Worm (Caenorhabditis elegans): ENCODE data around the gene F54F12.2.

Gene F54F12.2

ce11 chrIII:13015754-13016317 is 24.0 kb upstream of the F54F12.2 start (continued):
- TF ChIP-seq daf-19 (GFP tag; conservative IDR thresholded peaks at IDR 0.05) (no peak), F37D6.2 (tag; optimal IDR thresholded peaks at IDR 0.05) (peak; percentile 1), Y75B8A.6 (GFP tag; IDR thresholded peaks at IDR 0.05) (no peak; the same call in 1 of the 2 replicates), ztf-11 (tag; optimal IDR thresholded peaks at IDR 0.05) (no peak), mxl-3 (GFP tag; optimal IDR thresholded peaks at IDR 0.05) (peak; percentile 40), aly-2 (tag; optimal IDR thresholded peaks at IDR 0.05) (no peak), zag-1 (tag; optimal IDR thresholded peaks at IDR 0.05) (no peak), Y5F2A.4 (GFP tag; optimal IDR thresholded peaks at IDR 0.05) (peak; percentile 45), ZK546.5 (tag; optimal IDR thresholded peaks at IDR 0.05) (no peak), vab-7 (GFP tag; IDR thresholded peaks at IDR 0.05) (peak; percentile 79), madf-9 (GFP tag; conservative IDR thresholded peaks at IDR 0.05) (no peak; the same call in 1 of the 2 replicates), tra-1 (GFP tag; IDR thresholded peaks at IDR 0.05) (peak; percentile 63; the same call in 1 of the 2 replicates), lin-15B (tag; optimal IDR thresholded peaks at IDR 0.05) (no peak), aha-1 (tag) (peak; percentile 97), set-16 (GFP tag; IDR thresholded peaks at IDR 0.05) (peak; percentile 30; the same call in 1 of the 2 replicates), F44E2.7 (GFP tag; IDR thresholded peaks at IDR 0.05) (0 out of 2 replicates have a peak, but pooled peaks have one; percentile 26), snpc-4 (tag; optimal IDR thresholded peaks at IDR 0.05) (no peak), mes-2 (tag; optimal IDR thresholded peaks at IDR 0.05; ENCODE audit: poor library complexity, severe bottlenecking) (peak; percentile 75), mxl-2 (GFP tag; conservative IDR thresholded peaks at IDR 0.05) (peak; percentile 53; the same call in 1 of the 2 replicates), spr-3 (GFP tag; optimal IDR thresholded peaks at IDR 0.05) (peak; percentile 25), nhr-25 (tag; optimal IDR thresholded peaks at IDR 0.05; ENCODE audit: borderline replicate concordance, insufficient read depth) (peak; percentile 18), nhr-11 (tag; optimal IDR thresholded peaks at IDR 0.05) (no peak), snpc-1.2 (GFP tag; IDR thresholded peaks at IDR 0.05) (peak; percentile 57; the same call in 1 of the 2 replicates), nhr-41 (GFP tag; IDR thresholded peaks at IDR 0.05) (0 out of 2 replicates have a peak, but pooled peaks have one; percentile 20), gei-8 (GFP tag; optimal IDR thresholded peaks at IDR 0.05) (no peak)

- TF ChIP-seq ztf-11 (tag; optimal IDR thresholded peaks at IDR 0.05) (no peak), duxl-1 (tag; optimal IDR thresholded peaks at IDR 0.05; ENCODE audit: poor library complexity) (no peak), ama-1 (optimal IDR thresholded peaks at IDR 0.05) (no peak), rbr-2 (tag; optimal IDR thresholded peaks at IDR 0.05) (no peak), nhr-76 (tag; optimal IDR thresholded peaks at IDR 0.05) (no peak), spr-1 (tag; optimal IDR thresholded peaks at IDR 0.05) (no peak), tra-1 (GFP tag; IDR thresholded peaks at IDR 0.05) (no peak), tag-97 (GFP tag; IDR thresholded peaks at IDR 0.05) (no peak), ceh-82 (tag; optimal IDR thresholded peaks at IDR 0.05) (no peak), F49E8.2 (tag; optimal IDR thresholded peaks at IDR 0.05; ENCODE audit: borderline replicate concordance) (no peak), lin-13 (GFP tag; optimal IDR thresholded peaks at IDR 0.05) (no peak), T20F7.1 (GFP tag; optimal IDR thresholded peaks at IDR 0.05) (no peak), egl-43 (GFP tag; IDR thresholded peaks at IDR 0.05) (no peak), mdl-1 (tag; optimal IDR thresholded peaks at IDR 0.05) (no peak), ceh-28 (tag; optimal IDR thresholded peaks at IDR 0.05) (no peak), ceh-20 (GFP tag; IDR thresholded peaks at IDR 0.05) (no peak), F10B5.3 (tag; optimal IDR thresholded peaks at IDR 0.05) (no peak)
Observed at ce11 chrIII:13018619-13019018, 21.2 kb upstream of the F54F12.2 start, which contains the start of gene col-98. TSS of gene col-98 (plus strand) at chrIII:13019008.
